Worm (Caenorhabditis elegans): ENCODE results near the gene C44B12.3.
"Not testable (repeated sequence)": the region's sequence is repeated elsewhere in the genome, so short reads cannot be mapped to it uniquely, and the experiment has no call there.

C44B12.3 gene

ce11 chrIV:1104518-1104917 is at the start of gene C44B12.3, which contains the start of gene C44B12.9:
C44B12.3 (plus strand) TSS chrIV:1104766.
C44B12.9 (minus strand) TSS chrIV:1104618.
- TF ChIP-seq egrh-3 (GFP tag; IDR thresholded peaks at IDR 0.05) (no peak), madf-10 (tag; optimal IDR thresholded peaks at IDR 0.05) (no peak), tlf-1 (GFP tag; optimal IDR thresholded peaks at IDR 0.05) (no peak), efl-1 (GFP tag; optimal IDR thresholded peaks at IDR 0.05) (no peak), ama-1 (optimal IDR thresholded peaks at IDR 0.05) (no peak), ama-1 (GFP tag; optimal IDR thresholded peaks at IDR 0.05) (no peak), ZK185.1 (tag; optimal IDR thresholded peaks at IDR 0.05; ENCODE audit: poor library complexity, severe bottlenecking) (no peak)

- TF ChIP-seq zfh-2 (GFP tag; conservative IDR thresholded peaks at IDR 0.05) (peak; percentile 85), dox-1 (GFP tag; IDR thresholded peaks at IDR 0.05) (peak; percentile 12; the same call in 1 of the 2 replicates), hmg-1.2 (GFP tag; IDR thresholded peaks at IDR 0.05) (no peak), egrh-3 (GFP tag; IDR thresholded peaks at IDR 0.05) (peak; percentile 66; the same call in 1 of the 2 replicates)
Measured at ce11 chrIV:1055734-1056133, 48.8 kb upstream of the C44B12.3 start.

ce11 chrIV:1056263-1056942 is 48.2 kb upstream of the C44B12.3 start, which contains the start of the genes Y55F3AM.13 and mrps-25:
Y55F3AM.13 (minus strand) TSS chrIV:1056313.
mrps-25 (plus strand) TSS chrIV:1056892.
- peak; percentile 94 for TF ChIP-seq attf-3 (GFP tag; conservative IDR thresholded peaks at IDR 0.05)
- TF ChIP-seq let-526 (GFP tag; IDR thresholded peaks at IDR 0.05), result no peak

- TF ChIP-seq attf-3 (GFP tag; conservative IDR thresholded peaks at IDR 0.05) (peak; percentile 72), lsy-27 (tag; optimal IDR thresholded peaks at IDR 0.05; ENCODE audit: borderline replicate concordance, insufficient read depth) (no peak)
Measured at ce11 chrIV:1058504-1058903, 46.1 kb upstream of the C44B12.3 start.

ce11 chrIV:1061689-1062088 is 42.9 kb upstream of the C44B12.3 start:
- peak; percentile 64 for TF ChIP-seq hmg-1.2 (GFP tag; IDR thresholded peaks at IDR 0.05)
- TF ChIP-seq snpc-4 (GFP tag; optimal IDR thresholded peaks at IDR 0.05), result not testable (repeated sequence)
- peak in 3 of 4 experiments; percentile 24 to 91 (median 85) for TF ChIP-seq snpc-4 (tag; optimal IDR thresholded peaks at IDR 0.05)

- TF ChIP-seq attf-6 (GFP tag; IDR thresholded peaks at IDR 0.05) (no peak), hmg-1.2 (GFP tag; IDR thresholded peaks at IDR 0.05) (no peak), nhr-27 (tag; optimal IDR thresholded peaks at IDR 0.05) (no peak), F55B11.4 (tag; optimal IDR thresholded peaks at IDR 0.05; ENCODE audit: borderline replicate concordance, insufficient read depth) (no peak), tlf-1 (GFP tag; optimal IDR thresholded peaks at IDR 0.05) (no peak), B0261.1 (tag; optimal IDR thresholded peaks at IDR 0.05) (peak; percentile 51), chd-7 (tag; optimal IDR thresholded peaks at IDR 0.05) (no peak), attf-3 (GFP tag; conservative IDR thresholded peaks at IDR 0.05) (peak; percentile 24; the same call in 1 of the 2 replicates), aptf-2 (GFP tag; conservative IDR thresholded peaks at IDR 0.05) (no peak), let-526 (GFP tag; IDR thresholded peaks at IDR 0.05) (no peak), lin-26 (GFP tag; IDR thresholded peaks at IDR 0.05) (no peak), Y53F4B.3 (GFP tag; IDR thresholded peaks at IDR 0.05) (no peak), hlh-26 (GFP tag; conservative IDR thresholded peaks at IDR 0.05) (no peak), tbp1 (GFP tag; optimal IDR thresholded peaks at IDR 0.05) (peak; percentile 76), him-1 (tag; optimal IDR thresholded peaks at IDR 0.05) (no peak), nfyb-1 (GFP tag; IDR thresholded peaks at IDR 0.05) (no peak), madf-6 (GFP tag; IDR thresholded peaks at IDR 0.05) (no peak), zim-3 (tag; optimal IDR thresholded peaks at IDR 0.05) (no peak), mcd-1 (GFP tag; IDR thresholded peaks at IDR 0.05) (no peak), snpc-1.1 (tag; optimal IDR thresholded peaks at IDR 0.05; ENCODE audit: insufficient read depth) (no peak), rpc-1 (optimal IDR thresholded peaks at IDR 0.05) (peak; percentile 21), rpc-1 (tag; optimal IDR thresholded peaks at IDR 0.05) (peak; percentile 62), akir-1 (GFP tag; optimal IDR thresholded peaks at IDR 0.05) (no peak), tbx-9 (tag; optimal IDR thresholded peaks at IDR 0.05; ENCODE audit: borderline replicate concordance) (no peak), lin-54 (GFP tag; optimal IDR thresholded peaks at IDR 0.05) (no peak), nhr-90 (tag; optimal IDR thresholded peaks at IDR 0.05) (no peak), let-607 (tag; optimal IDR thresholded peaks at IDR 0.05) (no peak)
Measured at ce11 chrIV:1063058-1063457, 41.5 kb upstream of the C44B12.3 start.

Data from whole organism, young adult.